Fruit fly (Drosophila melanogaster) whole organism, embryonic: Measurements from ENCODE around the gene CG4951.
A peak's percentile ranks its signal among the peaks of the same experiment; 100 is the strongest.

ENCODE experiments used
- Aef1 ChIP-seq: fragments of 200-800 bp; sonication (Bioruptor generic); IDR thresholded peaks from 3 replicates; pipeline ENCODE4 v1.3.6; 2022; ENCODE audit warnings: missing biosample characterization, missing genetic modification characterization
- CG10267 ChIP-seq: fragments of 200-800 bp; sonication (Bioruptor generic); optimal IDR thresholded peaks from 2 replicates; lab custom pipeline; 2018; ENCODE audit warnings: missing biosample characterization, mild to moderate bottlenecking, missing genetic modification characterization, moderate library complexity
- CG11696 ChIP-seq: fragments of 200-800 bp; sonication (Bioruptor generic); IDR thresholded peaks from 2 replicates; pipeline ENCODE4 v1.3.6; 2022; ENCODE audit warnings: missing biosample characterization, missing genetic modification characterization
- CG12155 ChIP-seq: fragments of 200-800 bp; sonication (Bioruptor generic); optimal IDR thresholded peaks from 3 replicates; lab custom pipeline; 2016; ENCODE audit warnings: missing biosample characterization, missing genetic modification characterization
- CG13424 ChIP-seq: fragments of 200-800 bp; sonication (Bioruptor generic); optimal IDR thresholded peaks from 2 replicates; lab custom pipeline; 2019; ENCODE audit warnings: missing biosample characterization, mild to moderate bottlenecking, missing genetic modification characterization, moderate library complexity
- CG15601 ChIP-seq: fragments of 200-800 bp; sonication (Bioruptor generic); optimal IDR thresholded peaks from 3 replicates; lab custom pipeline; 2019; ENCODE audit warnings: missing biosample characterization, mild to moderate bottlenecking, missing genetic modification characterization, moderate library complexity
- CG2116 ChIP-seq: fragments of 200-800 bp; sonication (Bioruptor generic); optimal IDR thresholded peaks from 3 replicates; lab custom pipeline; 2018; ENCODE audit warnings: missing biosample characterization, mild to moderate bottlenecking, missing genetic modification characterization
- CG2678 ChIP-seq: fragments of 200-800 bp; sonication (Bioruptor generic); optimal IDR thresholded peaks from 3 replicates; lab custom pipeline; 2019; ENCODE audit warnings: missing biosample characterization, mild to moderate bottlenecking, missing genetic modification characterization, moderate library complexity
- CG3163 ChIP-seq: fragments of 200-800 bp; sonication (Bioruptor generic); optimal IDR thresholded peaks from 3 replicates; lab custom pipeline; 2016; ENCODE audit warnings: missing biosample characterization, missing genetic modification characterization
- CG32772 ChIP-seq: fragments of 200-800 bp; sonication (Bioruptor generic); IDR thresholded peaks from 2 replicates; pipeline ENCODE4 v1.3.6; 2022; ENCODE audit warnings: missing biosample characterization, missing genetic modification characterization
- CG4360 ChIP-seq: fragments of 200-800 bp; sonication (Bioruptor generic); IDR thresholded peaks from 2 replicates; pipeline ENCODE4 v1.3.6; 2022; ENCODE audit warnings: missing biosample characterization, missing genetic modification characterization
- CG5180 ChIP-seq: fragments of 200-800 bp; sonication (Bioruptor generic); optimal IDR thresholded peaks from 3 replicates; lab custom pipeline; 2017; ENCODE audit warnings: missing biosample characterization, missing genetic modification characterization, mild to moderate bottlenecking, moderate library complexity, missing genetic modification reagents
- CG5245 ChIP-seq: fragments of 200-800 bp; sonication (Bioruptor generic); optimal IDR thresholded peaks from 3 replicates; lab custom pipeline; 2016; ENCODE audit warnings: missing biosample characterization, missing genetic modification characterization
- CG6791 ChIP-seq: fragments of 200-800 bp; sonication (Bioruptor generic); IDR thresholded peaks from 3 replicates; pipeline ENCODE4 v1.3.6; 2022; ENCODE audit warnings: missing biosample characterization, missing genetic modification characterization; ENCODE audit not compliant: partially characterized antibody
- CG7745 ChIP-seq: fragments of 200-800 bp; sonication (Bioruptor generic); optimal IDR thresholded peaks from 2 replicates; lab custom pipeline; 2018; ENCODE audit warnings: missing biosample characterization, mild to moderate bottlenecking, missing genetic modification characterization, moderate library complexity
- CG8281 ChIP-seq: fragments of 200-800 bp; sonication (Bioruptor generic); optimal IDR thresholded peaks from 2 replicates; lab custom pipeline; 2018; ENCODE audit warnings: missing biosample characterization, mild to moderate bottlenecking, missing genetic modification characterization, moderate library complexity
- CG8944 ChIP-seq: fragments of 200-800 bp; sonication (Bioruptor generic); optimal IDR thresholded peaks from 3 replicates; lab custom pipeline; 2016; ENCODE audit warnings: missing biosample characterization, missing genetic modification characterization
- CG9437 ChIP-seq: fragments of 200-800 bp; sonication (Bioruptor generic); optimal IDR thresholded peaks from 2 replicates; lab custom pipeline; 2018; ENCODE audit warnings: missing biosample characterization, mild to moderate bottlenecking, missing genetic modification characterization
- Elba2 ChIP-seq: fragments of 200-800 bp; sonication (Bioruptor generic); optimal IDR thresholded peaks from 3 replicates; lab custom pipeline; 2016; ENCODE audit warnings: missing biosample characterization, missing genetic modification characterization
- Ets65A ChIP-seq: fragments of 200-800 bp; sonication (Bioruptor generic); peaks from one replicate; lab custom pipeline; 2016; ENCODE audit warnings: missing biosample characterization, missing genetic modification characterization
- Ets97D ChIP-seq: fragments of 200-800 bp; sonication (Bioruptor generic); optimal IDR thresholded peaks from 3 replicates; lab custom pipeline; 2016; ENCODE audit warnings: missing biosample characterization, missing genetic modification characterization
- Mrtf ChIP-seq: fragments of 200-800 bp; sonication (Bioruptor generic); IDR thresholded peaks from 3 replicates; pipeline ENCODE4 v1.3.6; 2022; ENCODE audit warnings: missing biosample characterization, missing genetic modification characterization
- Ssrp ChIP-seq: fragments of 200-800 bp; sonication (Bioruptor generic); optimal IDR thresholded peaks from 2 replicates; lab custom pipeline; 2018; ENCODE audit warnings: missing biosample characterization, mild to moderate bottlenecking, missing genetic modification characterization, moderate library complexity
- amos ChIP-seq: fragments of 200-800 bp; sonication (Bioruptor generic); IDR thresholded peaks from 2 replicates; pipeline ENCODE4 v1.3.6; 2022; ENCODE audit warnings: missing biosample characterization, missing genetic modification characterization; ENCODE audit not compliant: partially characterized antibody
- aop ChIP-seq: fragments of 200-800 bp; sonication (Bioruptor generic); IDR thresholded peaks from 2 replicates; pipeline ENCODE4 v1.3.6; 2022; ENCODE audit warnings: missing biosample characterization, missing genetic modification characterization
- ara ChIP-seq: fragments of 200-800 bp; sonication (Bioruptor generic); IDR thresholded peaks from 2 replicates; pipeline ENCODE4 v1.3.6; 2022; ENCODE audit warnings: missing biosample characterization, missing genetic modification characterization
- ash1 ChIP-seq: fragments of 200-800 bp; sonication (Bioruptor generic); optimal IDR thresholded peaks from 2 replicates; lab custom pipeline; 2018; ENCODE audit warnings: missing biosample characterization, mild to moderate bottlenecking, missing genetic modification characterization
- bigmax ChIP-seq: fragments of 200-800 bp; sonication (Bioruptor generic); optimal IDR thresholded peaks from 2 replicates; lab custom pipeline; 2018; ENCODE audit warnings: missing biosample characterization, mild to moderate bottlenecking, missing genetic modification characterization
- bowl ChIP-seq: fragments of 200-800 bp; sonication (Bioruptor generic); IDR thresholded peaks from 2 replicates; pipeline ENCODE4 v1.3.6; 2022; ENCODE audit warnings: missing biosample characterization, missing genetic modification characterization
- br ChIP-seq: fragments of >200 bp; optimal IDR thresholded peaks from 2 replicates; lab custom pipeline; 2017
- chinmo ChIP-seq: fragments of 200-800 bp; sonication (Bioruptor generic); IDR thresholded peaks from 4 replicates; pipeline ENCODE4 v1.3.6; 2022; ENCODE audit warnings: missing biosample characterization, missing genetic modification characterization; ENCODE audit not compliant: partially characterized antibody
- dpn ChIP-seq, 2 experiments: fragments of 200-800 bp; sonication (Bioruptor generic); optimal IDR thresholded peaks; 3 replicates each; lab custom pipeline; 2016; ENCODE audit warnings: missing biosample characterization in 2 of 2, missing genetic modification characterization in 2 of 2
- emc ChIP-seq: fragments of 200-800 bp; sonication (Bioruptor generic); optimal IDR thresholded peaks from 2 replicates; lab custom pipeline; 2016; ENCODE audit warnings: missing biosample characterization, missing genetic modification characterization
- ewg ChIP-seq: fragments of 200-800 bp; sonication (Bioruptor generic); optimal IDR thresholded peaks from 3 replicates; lab custom pipeline; 2017; ENCODE audit warnings: mild to moderate bottlenecking, missing biosample characterization, missing genetic modification reagents, missing genetic modification characterization
- fd96Cb ChIP-seq: fragments of 200-800 bp; sonication (Bioruptor generic); optimal IDR thresholded peaks from 2 replicates; lab custom pipeline; 2018; ENCODE audit warnings: missing biosample characterization, mild to moderate bottlenecking, missing genetic modification characterization, moderate library complexity
- lilli ChIP-seq: fragments of 200-800 bp; sonication (Bioruptor generic); optimal IDR thresholded peaks from 3 replicates; lab custom pipeline; 2016; ENCODE audit warnings: missing biosample characterization, missing genetic modification characterization
- maf-S ChIP-seq: fragments of 200-800 bp; sonication (Bioruptor generic); optimal IDR thresholded peaks from 2 replicates; lab custom pipeline; 2016; ENCODE audit warnings: missing biosample characterization, missing genetic modification characterization
- mam ChIP-seq: fragments of 200-800 bp; sonication (Bioruptor generic); optimal IDR thresholded peaks from 3 replicates; lab custom pipeline; 2016; ENCODE audit warnings: missing biosample characterization, missing genetic modification characterization
- mld ChIP-seq: fragments of 200-800 bp; sonication (Bioruptor generic); IDR thresholded peaks from 3 replicates; pipeline ENCODE4 v1.3.6; 2022; ENCODE audit warnings: missing biosample characterization, missing genetic modification characterization; ENCODE audit not compliant: partially characterized antibody
- nom ChIP-seq: fragments of 200-800 bp; sonication (Bioruptor generic); optimal IDR thresholded peaks from 2 replicates; lab custom pipeline; 2017; ENCODE audit warnings: missing biosample characterization, missing genetic modification characterization, mild to moderate bottlenecking, moderate library complexity, missing genetic modification reagents
- p53 ChIP-seq: fragments of 200-800 bp; sonication (Bioruptor generic); optimal IDR thresholded peaks from 2 replicates; lab custom pipeline; 2016; ENCODE audit warnings: missing biosample characterization, missing genetic modification characterization
- pan ChIP-seq, 4 experiments: fragments of >200 bp in 3 of 4; fragments of 200-800 bp in 1 of 4; sonication (Bioruptor generic) in 1 of 4; optimal IDR thresholded peaks in 3 of 4; IDR thresholded peaks in 1 of 4; 2 replicates each; pipeline versions ENCODE4 v1.3.6 to Lab custom; 2017 to 2022; ENCODE audit warnings: missing biosample characterization in 2 of 4, missing genetic modification characterization in 2 of 4, mixed read lengths in 1 of 4
- pfk ChIP-seq: fragments of 200-800 bp; sonication (Bioruptor generic); optimal IDR thresholded peaks from 2 replicates; lab custom pipeline; 2018; ENCODE audit warnings: missing biosample characterization, mild to moderate bottlenecking, missing genetic modification characterization, moderate library complexity
- slou ChIP-seq: fragments of 200-800 bp; sonication (Bioruptor generic); optimal IDR thresholded peaks from 3 replicates; lab custom pipeline; 2016; ENCODE audit warnings: missing biosample characterization, missing genetic modification characterization
- tx ChIP-seq: fragments of 200-800 bp; sonication (Bioruptor generic); optimal IDR thresholded peaks from 2 replicates; lab custom pipeline; 2016; ENCODE audit warnings: missing biosample characterization, missing genetic modification characterization
- unc-4 ChIP-seq: fragments of 200-800 bp; sonication (Bioruptor generic); IDR thresholded peaks from 2 replicates; pipeline ENCODE4 v1.3.6; 2022; ENCODE audit warnings: missing biosample characterization, missing genetic modification characterization; ENCODE audit not compliant: partially characterized antibody
- vvl ChIP-seq: fragments of 200-800 bp; sonication (Bioruptor generic); IDR thresholded peaks from 2 replicates; pipeline ENCODE4 v1.3.6; 2022; ENCODE audit warnings: missing biosample characterization, missing genetic modification characterization
- wdn ChIP-seq: fragments of 200-800 bp; sonication (Bioruptor generic); IDR thresholded peaks from 2 replicates; pipeline ENCODE4 v1.3.6; 2022; ENCODE audit warnings: missing biosample characterization, missing genetic modification characterization
- zfh2 ChIP-seq: fragments of 200-800 bp; sonication (Bioruptor generic); optimal IDR thresholded peaks from 2 replicates; lab custom pipeline; 2016; ENCODE audit warnings: missing biosample characterization, missing genetic modification characterization

CG4951 gene

DNA sequence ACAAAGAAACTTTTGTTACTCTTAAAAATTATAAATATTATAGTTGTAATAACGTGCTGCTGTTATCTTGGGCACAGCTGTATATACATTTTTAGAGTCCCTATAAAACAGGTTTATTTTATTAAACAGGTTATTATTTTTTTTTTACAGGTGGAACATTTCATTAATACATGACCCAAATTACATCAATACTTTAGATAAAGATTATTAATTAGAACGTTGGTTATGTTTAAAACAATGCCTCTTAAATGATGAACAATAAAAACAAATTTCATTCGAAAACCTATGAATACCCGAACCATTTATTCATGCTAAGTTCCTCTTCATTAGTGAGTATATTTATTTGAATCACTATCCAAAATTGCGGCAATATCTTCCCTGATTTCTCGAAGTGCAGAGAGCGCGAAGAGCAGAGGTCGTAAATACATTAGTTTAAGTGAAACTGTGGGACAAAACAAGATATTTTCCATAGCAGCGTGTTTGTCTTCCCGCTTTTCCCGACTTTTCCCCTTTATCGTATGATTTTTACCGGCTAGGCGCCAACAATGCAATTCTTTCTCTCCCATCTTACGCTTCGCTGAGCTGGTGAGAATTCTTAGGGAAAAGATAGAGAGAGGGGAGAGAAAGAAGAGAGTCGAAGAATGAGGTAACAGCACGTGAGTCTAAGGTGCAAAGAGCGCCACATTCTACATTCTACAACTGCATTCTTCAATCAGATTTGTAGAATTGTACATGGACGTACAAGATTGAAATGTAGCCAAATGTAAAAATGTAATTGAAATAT lies 34.9 kb upstream of the CG4951 start (continued):
- TF ChIP-seq chinmo (GFP tag; lab: Robert Waterston, UW) (0 out of 4 replicates have a peak, but pooled peaks have one; percentile 72), CG4360 (GFP tag; lab: Robert Waterston, UW) (no peak), zfh2 (GFP tag; lab: Kevin White, UChicago) (peak; percentile 55), mld (GFP tag; lab: Robert Waterston, UW) (no peak), CG13424 (tag; lab: Kevin White, UChicago) (peak; percentile 18), lilli (GFP tag; lab: Kevin White, UChicago) (no peak), CG12155 (GFP tag; lab: Kevin White, UChicago) (no peak), Mrtf (peak; percentile 38; the same call in 1 of the 3 replicates), slou (GFP tag; lab: Kevin White, UChicago) (no peak), CG32772 (GFP tag; lab: Robert Waterston, UW) (peak; percentile 39; the same call in 1 of the 2 replicates), CG7745 (no peak), mam (GFP tag; lab: Kevin White, UChicago) (peak; percentile 56), Aef1 (peak; percentile 29; the same call in 1 of the 3 replicates), CG6791 (no peak), ash1 (GFP tag; lab: Kevin White, UChicago) (no peak), bowl (no peak), fd96Cb (tag; lab: Kevin White, UChicago) (peak; percentile 31), CG2678 (tag; lab: Kevin White, UChicago) (peak; percentile 58), unc-4 (no peak), maf-S (GFP tag; lab: Kevin White, UChicago) (no peak), CG5245 (GFP tag; lab: Kevin White, UChicago) (no peak), p53 (GFP tag; lab: Kevin White, UChicago) (no peak), Ets65A (GFP tag; lab: Kevin White, UChicago) (peak; percentile 82), pfk (GFP tag; lab: Kevin White, UChicago) (no peak), aop (GFP tag; lab: Robert Waterston, UW) (no peak), pan (optimal IDR thresholded peaks at IDR 0.05; lab: Kevin White, UChicago) (no peak), pan (GFP tag; optimal IDR thresholded peaks at IDR 0.05 in 1 of 2, IDR thresholded peaks at IDR 0.05 in 1 of 2) (peak in 1 of 2 experiments; percentile 67), Elba2 (GFP tag; lab: Kevin White, UChicago) (no peak), CG5180 (GFP tag; lab: Kevin White, UChicago) (no peak), CG9437 (GFP tag; lab: Kevin White, UChicago) (peak; percentile 65), ara (peak; percentile 67), CG8281 (no peak), nom (no peak), amos (GFP tag; lab: Robert Waterston, UW) (no peak), CG10267 (tag; lab: Kevin White, UChicago) (peak; percentile 15), ewg (peak; percentile 26), vvl (GFP tag; lab: Robert Waterston, UW) (peak; percentile 72), CG2116 (GFP tag; lab: Kevin White, UChicago) (no peak), br (lab: Kevin White, UChicago) (no peak), CG15601 (peak; percentile 99), wdn (GFP tag; lab: Robert Waterston, UW) (peak; percentile 46; the same call in 1 of the 2 replicates), emc (GFP tag; lab: Kevin White, UChicago) (no peak), Ssrp (tag; lab: Kevin White, UChicago) (no peak), bigmax (no peak), CG8944 (peak; percentile 36), CG3163 (GFP tag; lab: Kevin White, UChicago) (peak; percentile 23), CG11696 (GFP tag; lab: Robert Waterston, UW) (no peak), dpn (GFP tag; optimal IDR thresholded peaks at IDR 0.05; lab: Kevin White, UChicago) (peak in 1 of 2 experiments; percentile 11), tx (no peak), Ets97D (no peak)
